Fruit fly (Drosophila melanogaster): ENCODE results near the gene mgl.

mgl gene

dm6 chrX:9330387-9330786 is 169.5 kb downstream of the mgl start, which contains the start of gene CG34450:
CG34450 (minus strand) TSS chrX:9330487.
- TF ChIP-seq Sp1 (GFP tag; optimal IDR thresholded peaks at IDR 0.05) (no peak), psq (GFP tag; optimal IDR thresholded peaks at IDR 0.05) (no peak), sage (GFP tag; optimal IDR thresholded peaks at IDR 0.05) (no peak), OdsH (GFP tag; optimal IDR thresholded peaks at IDR 0.05) (no peak)

- no peak for TF ChIP-seq tai (GFP tag; optimal IDR thresholded peaks at IDR 0.05)
- peak; percentile 88 for TF ChIP-seq GATAd (GFP tag; optimal IDR thresholded peaks at IDR 0.05)
- TF ChIP-seq Jra (GFP tag; optimal IDR thresholded peaks at IDR 0.05), result no peak
- peak; percentile 48 for TF ChIP-seq Myc (optimal IDR thresholded peaks at IDR 0.05)
- peak; percentile 19 for TF ChIP-seq h (GFP tag; optimal IDR thresholded peaks at IDR 0.05)
Observed at dm6 chrX:9319140-9319539, 180.8 kb downstream of the mgl start, which contains the start of the genes c12.1 and c12.2. c12.1 (minus strand) TSS chrX:9319223. c12.2 (plus strand) TSS chrX:9319359.

dm6 chrX:9317100-9317499 is 182.8 kb downstream of the mgl start:
- TF ChIP-seq woc (GFP tag; optimal IDR thresholded peaks at IDR 0.05) (no peak), CG9705 (GFP tag; optimal IDR thresholded peaks at IDR 0.05) (no peak), Myc (optimal IDR thresholded peaks at IDR 0.05) (no peak), Dif (GFP tag; optimal IDR thresholded peaks at IDR 0.05; ENCODE audit: partially characterized antibody) (no peak), br (GFP tag; optimal IDR thresholded peaks at IDR 0.05) (peak; percentile 17), Hr78 (GFP tag; optimal IDR thresholded peaks at IDR 0.05) (no peak), usp (GFP tag; optimal IDR thresholded peaks at IDR 0.05) (no peak), lola (GFP tag; optimal IDR thresholded peaks at IDR 0.05) (no peak), HLH106 (tag; optimal IDR thresholded peaks at IDR 0.05) (peak; percentile 30), dmrt93B (GFP tag; optimal IDR thresholded peaks at IDR 0.05) (no peak), rgr (GFP tag; optimal IDR thresholded peaks at IDR 0.05) (peak; percentile 30), ey (GFP tag; optimal IDR thresholded peaks at IDR 0.05) (peak; percentile 41), dl (GFP tag; optimal IDR thresholded peaks at IDR 0.05; ENCODE audit: insufficient read depth in 1 of 2, partially characterized antibody in 2 of 2) (no peak), CG32264 (GFP tag; optimal IDR thresholded peaks at IDR 0.05) (no peak), Hnf4 (GFP tag; optimal IDR thresholded peaks at IDR 0.05) (no peak), foxo (GFP tag; optimal IDR thresholded peaks at IDR 0.05) (peak in 1 of 2 experiments; percentile 44), fru (GFP tag; optimal IDR thresholded peaks at IDR 0.05) (peak; percentile 13), h (GFP tag; optimal IDR thresholded peaks at IDR 0.05) (peak; percentile 42), sv (GFP tag; optimal IDR thresholded peaks at IDR 0.05) (no peak), psq (GFP tag; optimal IDR thresholded peaks at IDR 0.05) (no peak), Vsx2 (GFP tag; optimal IDR thresholded peaks at IDR 0.05; ENCODE audit: partially characterized antibody) (no peak)

dm6 chrX:9309959-9310658 is 189.8 kb downstream of the mgl start:
- TF ChIP-seq fru (GFP tag; optimal IDR thresholded peaks at IDR 0.05), result peak; percentile 20
- no peak for TF ChIP-seq dsf (GFP tag; optimal IDR thresholded peaks at IDR 0.05; ENCODE audit: borderline replicate concordance)
- TF ChIP-seq h (GFP tag; optimal IDR thresholded peaks at IDR 0.05), result peak; percentile 0
- TF ChIP-seq foxo (GFP tag; optimal IDR thresholded peaks at IDR 0.05), result peak in 1 of 2 experiments; percentile 15
- TF ChIP-seq psq (GFP tag; optimal IDR thresholded peaks at IDR 0.05), result peak; percentile 5
- TF ChIP-seq jim (GFP tag; optimal IDR thresholded peaks at IDR 0.05), result no peak
- TF ChIP-seq ey (GFP tag; optimal IDR thresholded peaks at IDR 0.05), result no peak
- TF ChIP-seq N (GFP tag; optimal IDR thresholded peaks at IDR 0.05), result no peak
- no peak for TF ChIP-seq sv (GFP tag; optimal IDR thresholded peaks at IDR 0.05)
- TF ChIP-seq Jra (GFP tag; optimal IDR thresholded peaks at IDR 0.05), result no peak
- TF ChIP-seq rgr (GFP tag; optimal IDR thresholded peaks at IDR 0.05), result peak; percentile 8
- TF ChIP-seq Sp1 (GFP tag; optimal IDR thresholded peaks at IDR 0.05), result no peak
- no peak for TF ChIP-seq lola (GFP tag; optimal IDR thresholded peaks at IDR 0.05)
